Fruit fly (Drosophila melanogaster) whole organism, pupa: ENCODE results near the gene CG42820.

Experiments
- CG10348 ChIP-seq: fragments of 200-800 bp; sonication (Bioruptor generic); IDR thresholded peaks from 2 replicates; pipeline ENCODE4 v1.3.6; 2022; ENCODE audit warnings: missing biosample characterization, missing genetic modification characterization
- CG12605 ChIP-seq: fragments of 200-800 bp; sonication (Bioruptor generic); IDR thresholded peaks from 2 replicates; pipeline ENCODE4 v1.3.6; 2022; ENCODE audit warnings: missing biosample characterization, missing genetic modification characterization
- CG13204 ChIP-seq: fragments of 200-800 bp; sonication (Bioruptor generic); optimal IDR thresholded peaks from 2 replicates; lab custom pipeline; 2018; ENCODE audit warnings: missing biosample characterization, mild to moderate bottlenecking, missing genetic modification characterization, moderate library complexity
- CG14655 ChIP-seq: fragments of 200-800 bp; sonication (Bioruptor generic); optimal IDR thresholded peaks from 3 replicates; lab custom pipeline; 2017; ENCODE audit warnings: mild to moderate bottlenecking, missing biosample characterization, missing genetic modification reagents, missing genetic modification characterization
- CG15710 ChIP-seq: fragments of 200-800 bp; sonication (Bioruptor generic); optimal IDR thresholded peaks from 2 replicates; lab custom pipeline; 2018; ENCODE audit warnings: missing biosample characterization, mild to moderate bottlenecking, missing genetic modification characterization, moderate library complexity
- CG17806 ChIP-seq: fragments of 200-800 bp; sonication (Bioruptor generic); optimal IDR thresholded peaks from 2 replicates; lab custom pipeline; 2018; ENCODE audit warnings: missing biosample characterization, mild to moderate bottlenecking, missing genetic modification characterization, moderate library complexity
- CG32121 ChIP-seq: fragments of 200-800 bp; sonication (Bioruptor generic); IDR thresholded peaks from 2 replicates; pipeline ENCODE4 v1.3.6; 2022; ENCODE audit warnings: missing biosample characterization, missing genetic modification characterization
- CG34367 ChIP-seq: fragments of 200-800 bp; sonication (Bioruptor generic); optimal IDR thresholded peaks from 2 replicates; lab custom pipeline; 2018; ENCODE audit warnings: missing biosample characterization, mild to moderate bottlenecking, missing genetic modification characterization
- CG4496 ChIP-seq: fragments of 200-800 bp; sonication (Bioruptor generic); IDR thresholded peaks from 3 replicates; pipeline ENCODE4 v1.3.6; 2022; ENCODE audit warnings: missing biosample characterization, missing genetic modification characterization
- CG8159 ChIP-seq: fragments of 200-800 bp; sonication (Bioruptor generic); optimal IDR thresholded peaks from 3 replicates; lab custom pipeline; 2018; ENCODE audit warnings: missing biosample characterization, mild to moderate bottlenecking, missing genetic modification characterization, moderate library complexity
- CG8301 ChIP-seq: fragments of 200-800 bp; sonication (Bioruptor generic); optimal IDR thresholded peaks from 2 replicates; lab custom pipeline; 2018; ENCODE audit warnings: missing biosample characterization, mild to moderate bottlenecking, missing genetic modification characterization
- CG9948 ChIP-seq: fragments of 200-800 bp; sonication (Bioruptor generic); optimal IDR thresholded peaks from 2 replicates; lab custom pipeline; 2018; ENCODE audit warnings: missing biosample characterization, mild to moderate bottlenecking, missing genetic modification characterization, moderate library complexity
- D1 ChIP-seq: fragments of 200-800 bp; sonication (Bioruptor generic); optimal IDR thresholded peaks from 2 replicates; lab custom pipeline; 2018; ENCODE audit warnings: missing biosample characterization, mild to moderate bottlenecking, missing genetic modification characterization, moderate library complexity
- EcR ChIP-seq: fragments of 200-800 bp; sonication (Bioruptor generic); optimal IDR thresholded peaks from 3 replicates; lab custom pipeline; 2019; ENCODE audit warnings: missing biosample characterization, missing genetic modification characterization, mild to moderate bottlenecking, moderate library complexity, missing genetic modification reagents
- Ets98B ChIP-seq: fragments of 200-800 bp; sonication (Bioruptor generic); IDR thresholded peaks from 2 replicates; pipeline ENCODE4 v1.3.6; 2022; ENCODE audit warnings: missing biosample characterization, missing genetic modification characterization
- Pif1A ChIP-seq: fragments of 200-800 bp; sonication (Bioruptor generic); optimal IDR thresholded peaks from 3 replicates; lab custom pipeline; 2016; ENCODE audit warnings: missing biosample characterization, missing genetic modification characterization
- Pif1B ChIP-seq: fragments of 200-800 bp; sonication (Bioruptor generic); optimal IDR thresholded peaks from 3 replicates; lab custom pipeline; 2016; ENCODE audit warnings: missing biosample characterization, missing genetic modification characterization
- Snoo ChIP-seq: fragments of 200-800 bp; sonication (Bioruptor generic); optimal IDR thresholded peaks from 3 replicates; lab custom pipeline; 2017; ENCODE audit warnings: missing biosample characterization, mild to moderate bottlenecking, missing genetic modification characterization, inconsistent platforms
- fd96Ca ChIP-seq: fragments of 200-800 bp; sonication (Bioruptor generic); IDR thresholded peaks from 3 replicates; pipeline ENCODE4 v1.3.6; 2022; ENCODE audit warnings: missing biosample characterization, missing genetic modification characterization
- gl ChIP-seq: fragments of 200-800 bp; sonication (Bioruptor generic); optimal IDR thresholded peaks from 2 replicates; lab custom pipeline; 2018; ENCODE audit warnings: missing biosample characterization, mild to moderate bottlenecking, missing genetic modification characterization
- rn ChIP-seq: fragments of 200-800 bp; sonication (Bioruptor generic); IDR thresholded peaks from 2 replicates; pipeline ENCODE4 v1.3.6; 2022; ENCODE audit warnings: missing biosample characterization, missing genetic modification characterization

CG42820 gene

DNA sequence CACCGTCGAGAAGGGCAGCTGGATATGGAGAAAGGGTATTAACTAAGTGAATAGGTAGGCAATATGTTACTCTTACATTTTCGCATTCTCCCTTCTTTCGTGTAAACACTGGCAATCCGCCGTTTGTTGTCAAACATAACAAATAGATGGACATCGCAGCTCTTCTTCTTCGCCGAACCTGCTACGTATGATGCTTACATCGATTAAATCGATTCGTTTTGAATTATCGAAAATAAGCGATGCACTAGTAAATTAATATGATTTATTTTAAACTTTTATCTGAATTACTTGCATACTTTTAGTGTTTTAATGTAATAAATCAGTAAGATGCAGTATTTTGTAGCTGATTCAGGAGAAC lies 10.7 kb upstream of the CG42820 start, which contains the start of gene fy:
fy (minus strand) TSS at position 353 of the 358 bp plus-strand sequence.
- TF ChIP-seq CG12605 (GFP tag; lab: Robert Waterston, UW) (no peak), CG14655 (GFP tag; lab: Kevin White, UChicago) (no peak), Ets98B (GFP tag; lab: Robert Waterston, UW) (no peak), fd96Ca (GFP tag; lab: Robert Waterston, UW) (no peak), D1 (tag; lab: Kevin White, UChicago) (no peak), Pif1A (GFP tag; lab: Kevin White, UChicago) (no peak), CG8301 (tag; lab: Kevin White, UChicago) (no peak), CG4496 (GFP tag; lab: Robert Waterston, UW) (no peak), CG15710 (no peak), CG13204 (GFP tag; lab: Kevin White, UChicago) (no peak), gl (tag; lab: Kevin White, UChicago) (no peak), CG9948 (tag; lab: Kevin White, UChicago) (no peak), EcR (GFP tag; lab: Kevin White, UChicago) (no peak), CG17806 (tag; lab: Kevin White, UChicago) (no peak), Snoo (no peak), CG10348 (no peak), CG8159 (no peak), rn (GFP tag; lab: Robert Waterston, UW) (no peak), Pif1B (GFP tag; lab: Kevin White, UChicago) (no peak)

DNA sequence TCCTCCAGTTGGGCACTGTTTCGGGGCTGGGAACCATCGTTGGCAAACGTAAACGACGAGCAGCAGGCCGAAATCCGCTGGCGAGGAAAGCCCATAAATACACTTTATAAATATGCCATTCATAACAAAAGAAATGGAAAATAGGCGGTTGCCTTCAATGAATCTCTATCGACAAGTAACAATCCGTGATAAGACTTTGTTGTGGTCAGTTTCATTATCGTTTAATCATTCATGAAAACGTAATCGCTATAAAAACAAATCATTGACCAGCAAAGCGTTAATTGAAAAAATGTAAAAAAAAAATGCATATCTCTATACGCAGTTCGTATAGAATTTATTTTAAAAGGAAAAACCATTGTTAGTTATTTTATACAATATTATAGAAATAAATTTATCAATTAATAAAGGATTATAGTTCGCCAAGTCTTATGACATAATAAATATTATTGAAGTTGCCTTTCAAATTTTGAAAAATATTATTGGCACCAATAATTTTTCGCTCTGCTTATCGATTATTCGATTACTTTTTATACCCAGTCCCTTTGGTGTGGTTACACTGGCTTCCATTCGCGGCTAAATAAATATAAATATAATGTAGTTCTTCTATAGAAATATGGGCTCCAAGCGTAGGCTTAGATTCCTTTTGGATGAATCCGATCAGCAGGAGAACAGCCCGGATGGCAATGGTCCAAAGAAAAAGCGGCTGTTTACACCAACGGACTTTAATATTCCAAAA lies 7.8 kb upstream of the CG42820 start, which contains the start of gene CG31898:
CG31898 (plus strand) TSS at position 559 of the 736 bp plus-strand sequence.
- TF ChIP-seq EcR (GFP tag; lab: Kevin White, UChicago) (no peak), Pif1A (GFP tag; lab: Kevin White, UChicago) (no peak), CG4496 (GFP tag; lab: Robert Waterston, UW) (no peak), rn (GFP tag; lab: Robert Waterston, UW) (no peak), gl (tag; lab: Kevin White, UChicago) (no peak)

DNA sequence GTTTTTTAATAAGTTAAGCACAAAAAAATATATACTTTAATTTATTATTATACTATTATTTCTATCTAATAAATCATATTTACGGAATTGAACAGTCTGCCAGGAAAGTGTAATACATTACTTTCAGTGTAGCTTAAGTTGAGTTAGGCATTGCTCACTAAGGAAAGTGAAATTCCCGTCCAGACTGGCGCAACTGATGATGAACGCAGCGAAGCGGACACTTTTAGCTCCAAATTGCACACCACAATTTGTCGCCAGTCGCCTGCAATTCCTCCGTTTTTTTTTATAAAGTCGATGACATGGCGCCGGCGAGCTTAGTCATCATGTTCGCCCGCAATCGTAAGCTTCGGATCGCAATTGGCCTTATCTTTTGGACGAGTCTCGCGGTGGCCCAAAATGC lies 6.5 kb upstream of the CG42820 start, which contains the start of gene CG13386:
CG13386 (plus strand) TSS at position 301 of the 400 bp plus-strand sequence.
- TF ChIP-seq CG14655 (GFP tag; lab: Kevin White, UChicago), result no peak
- TF ChIP-seq fd96Ca (GFP tag; lab: Robert Waterston, UW), result no peak
- no peak for TF ChIP-seq CG15710
- TF ChIP-seq rn (GFP tag; lab: Robert Waterston, UW), result no peak
- no peak for TF ChIP-seq CG4496 (GFP tag; lab: Robert Waterston, UW)
- no peak for TF ChIP-seq CG32121 (GFP tag; lab: Robert Waterston, UW)
- TF ChIP-seq CG10348, result no peak
- TF ChIP-seq CG8301 (tag; lab: Kevin White, UChicago), result no peak
- TF ChIP-seq Pif1B (GFP tag; lab: Kevin White, UChicago), result no peak
- TF ChIP-seq CG17806 (tag; lab: Kevin White, UChicago), result no peak
- no peak for TF ChIP-seq Snoo
- no peak for TF ChIP-seq gl (tag; lab: Kevin White, UChicago)
- TF ChIP-seq CG13204 (GFP tag; lab: Kevin White, UChicago), result no peak
- no peak for TF ChIP-seq D1 (tag; lab: Kevin White, UChicago)
- TF ChIP-seq CG12605 (GFP tag; lab: Robert Waterston, UW), result no peak
- no peak for TF ChIP-seq Ets98B (GFP tag; lab: Robert Waterston, UW)
- TF ChIP-seq CG9948 (tag; lab: Kevin White, UChicago), result no peak
- no peak for TF ChIP-seq CG34367 (tag; lab: Kevin White, UChicago)
- no peak for TF ChIP-seq Pif1A (GFP tag; lab: Kevin White, UChicago)
- TF ChIP-seq CG8159, result no peak
- TF ChIP-seq, all 21 proteins: peak for 0

dm6 chr2L:8395996-8396699 lies 4.0 kb upstream of the CG42820 start, which contains the start of the genes Peritrophin-15a and CG13385:
Gene Peritrophin-15a (minus strand): TSS chr2L:8396096.
Gene CG13385 (plus strand): TSS chr2L:8396649.
- TF ChIP-seq CG8159, result no peak
- TF ChIP-seq CG13204 (GFP tag; lab: Kevin White, UChicago), result no peak
- no peak for TF ChIP-seq CG14655 (GFP tag; lab: Kevin White, UChicago)
- no peak for TF ChIP-seq CG9948 (tag; lab: Kevin White, UChicago)
- no peak for TF ChIP-seq Pif1B (GFP tag; lab: Kevin White, UChicago)
- TF ChIP-seq Snoo, result no peak
- no peak for TF ChIP-seq CG32121 (GFP tag; lab: Robert Waterston, UW)

- TF ChIP-seq fd96Ca (GFP tag; lab: Robert Waterston, UW) (no peak), EcR (GFP tag; lab: Kevin White, UChicago) (no peak)
Observed at dm6 chr2L:8394840-8395239, 2.6 kb upstream of the CG42820 start, which contains the start of gene Peritrophin-15b. Gene Peritrophin-15b (minus strand): TSS chr2L:8394940.

DNA sequence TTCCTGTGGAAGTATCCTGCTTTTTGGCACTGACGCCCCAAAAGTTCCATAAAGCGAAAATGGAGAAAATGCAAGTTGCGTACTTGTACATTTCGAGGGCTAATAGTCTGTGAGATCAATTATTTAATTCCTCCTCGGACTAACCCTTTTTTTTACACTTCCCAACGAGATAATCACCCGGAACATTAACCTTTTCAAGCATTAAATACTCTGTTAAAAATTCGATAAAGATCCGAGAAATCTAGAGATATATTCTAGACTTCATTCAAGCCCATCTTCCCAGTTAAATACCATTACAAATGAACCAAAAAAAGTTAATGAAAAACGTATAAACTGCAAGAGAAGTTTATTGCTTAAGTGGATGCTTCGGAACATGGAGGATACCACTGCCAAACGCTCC lies 2.0 kb upstream of the CG42820 start, which contains the start of gene lectin-29Ca:
lectin-29Ca (minus strand) TSS at position 101 of the 400 bp plus-strand sequence.
- TF ChIP-seq CG10348, result no peak
- no peak for TF ChIP-seq Ets98B (GFP tag; lab: Robert Waterston, UW)
- no peak for TF ChIP-seq CG17806 (tag; lab: Kevin White, UChicago)
- TF ChIP-seq Pif1A (GFP tag; lab: Kevin White, UChicago), result no peak
- TF ChIP-seq rn (GFP tag; lab: Robert Waterston, UW), result no peak
